Worm (Caenorhabditis elegans): ENCODE data around the gene mxl-1.

DNA sequence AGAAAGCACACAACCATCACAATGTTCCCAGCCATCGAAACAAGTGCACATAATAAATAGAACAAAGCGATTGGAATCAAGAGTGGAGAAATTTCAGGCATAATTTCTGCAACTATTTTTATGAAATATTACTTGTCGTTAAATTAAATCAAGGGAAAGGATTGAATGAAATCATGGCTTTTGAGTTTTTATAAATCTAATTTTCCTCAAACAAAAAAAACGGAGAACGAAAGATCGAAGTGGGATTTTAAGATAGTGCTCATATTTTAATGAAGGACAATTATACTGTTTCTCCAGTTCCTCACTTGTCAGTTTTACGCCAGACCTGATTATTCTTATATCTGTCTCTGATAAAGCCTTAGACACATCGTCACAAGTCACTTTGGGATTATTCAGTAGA lies 7.8 kb downstream of the mxl-1 start, which contains the start of gene srsx-33:
- no peak for TF ChIP-seq W03F9.2 (tag; optimal IDR thresholded peaks at IDR 0.05)
- TF ChIP-seq him-1 (tag; optimal IDR thresholded peaks at IDR 0.05), result no peak
- TF ChIP-seq dao-5 (tag; optimal IDR thresholded peaks at IDR 0.05), result no peak
